Worm (Caenorhabditis elegans) whole organism, L4/young adult: Measurements from ENCODE around the gene Y38F1A.4.

ENCODE experiments used
- W03F9.2 ChIP-seq: fragments of 150-350 bp; optimal IDR thresholded peaks from 2 replicates; lab custom pipeline; 2014; ENCODE audit warnings: missing biosample characterization, missing genetic modification characterization
- him-1 ChIP-seq: sonication (generic microtip); optimal IDR thresholded peaks from 2 replicates; lab custom pipeline; 2016; ENCODE audit warnings: missing genotype, missing genetic modification reagents, missing genetic modification characterization, missing compliant biosample characterization

DNA sequence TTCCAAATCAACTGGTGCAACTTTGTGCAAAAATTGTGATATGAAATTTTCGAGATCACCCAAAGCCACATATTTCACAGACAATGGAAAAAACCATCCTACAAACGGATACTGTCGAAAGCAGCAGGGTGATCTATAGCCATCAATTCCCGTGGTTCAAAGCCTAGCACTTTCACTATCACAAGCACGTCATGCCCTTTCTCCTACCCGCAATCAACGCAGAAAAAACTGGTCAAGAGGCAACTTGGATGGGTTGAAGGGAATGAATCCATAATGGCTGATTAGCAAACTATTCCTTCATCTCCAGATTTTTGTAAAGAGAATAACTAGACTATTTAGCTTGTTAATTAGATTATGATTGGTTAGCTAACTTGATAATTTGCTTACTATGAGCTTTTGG, 7.8 kb downstream of the Y38F1A.4 start:
- no peak for TF ChIP-seq W03F9.2 (tag; lab: Kevin White, UChicago)
- TF ChIP-seq him-1 (tag; lab: Kevin White, UChicago) = no peak
